Worm (Caenorhabditis elegans): ENCODE results near the gene ubxn-5.

ubxn-5 gene

ce11 chrII:10221627-10222026, 12.7 kb downstream of the ubxn-5 start:
- TF ChIP-seq ceh-31 (tag; optimal IDR thresholded peaks at IDR 0.05) (no peak), elt-2 (tag; optimal IDR thresholded peaks at IDR 0.05) (no peak), hlh-30 (tag; optimal IDR thresholded peaks at IDR 0.05; ENCODE audit: insufficient read depth) (no peak), fkh-6 (tag; optimal IDR thresholded peaks at IDR 0.05) (no peak), ceh-34 (tag; optimal IDR thresholded peaks at IDR 0.05) (no peak), Y22D7AL.16 (tag; optimal IDR thresholded peaks at IDR 0.05) (no peak), sox-4 (tag; optimal IDR thresholded peaks at IDR 0.05) (no peak), dmd-4 (tag; optimal IDR thresholded peaks at IDR 0.05; ENCODE audit: borderline replicate concordance) (no peak), che-1 (tag; optimal IDR thresholded peaks at IDR 0.05) (no peak), ceh-18 (tag; optimal IDR thresholded peaks at IDR 0.05) (no peak), ets-4 (tag; optimal IDR thresholded peaks at IDR 0.05) (no peak), tbx-2 (tag; optimal IDR thresholded peaks at IDR 0.05) (no peak), hlh-15 (tag; optimal IDR thresholded peaks at IDR 0.05) (no peak), madf-2 (tag; optimal IDR thresholded peaks at IDR 0.05) (no peak)

ce11 chrII:10220631-10221030, 13.7 kb downstream of the ubxn-5 start:
- TF ChIP-seq pha-4 (tag; optimal IDR thresholded peaks at IDR 0.05) = no peak
- TF ChIP-seq hlh-30 (tag; optimal IDR thresholded peaks at IDR 0.05; ENCODE audit: insufficient read depth) = no peak
- no peak for TF ChIP-seq rnt-1 (tag; optimal IDR thresholded peaks at IDR 0.05)
- no peak for TF ChIP-seq nfya-1 (tag; optimal IDR thresholded peaks at IDR 0.05)
- TF ChIP-seq hlh-13 (GFP tag; optimal IDR thresholded peaks at IDR 0.05) = no peak
- TF ChIP-seq lin-11 (tag; optimal IDR thresholded peaks at IDR 0.05) = no peak
- no peak for TF ChIP-seq ceh-14 (tag; optimal IDR thresholded peaks at IDR 0.05)
- TF ChIP-seq K02D7.2 (tag; optimal IDR thresholded peaks at IDR 0.05) = no peak
- TF ChIP-seq ceh-45 (GFP tag; IDR thresholded peaks at IDR 0.05) = no peak
- no peak for TF ChIP-seq pha-2 (tag; optimal IDR thresholded peaks at IDR 0.05)
- no peak for TF ChIP-seq F13H6.1 (tag; optimal IDR thresholded peaks at IDR 0.05)
- TF ChIP-seq unc-55 (GFP tag; optimal IDR thresholded peaks at IDR 0.05) = no peak
- no peak for TF ChIP-seq K09A11.1 (tag; optimal IDR thresholded peaks at IDR 0.05; ENCODE audit: insufficient read depth)
- no peak for TF ChIP-seq ceh-6 (GFP tag; optimal IDR thresholded peaks at IDR 0.05)
- no peak for TF ChIP-seq eyg-1 (tag; optimal IDR thresholded peaks at IDR 0.05)
- TF ChIP-seq nhr-11 (tag; optimal IDR thresholded peaks at IDR 0.05) = no peak
- TF ChIP-seq ceh-22 (tag; optimal IDR thresholded peaks at IDR 0.05) = no peak
- TF ChIP-seq C38D4.7 (GFP tag; optimal IDR thresholded peaks at IDR 0.05) = no peak

- no peak for TF ChIP-seq ceh-22 (tag; optimal IDR thresholded peaks at IDR 0.05)
- no peak for TF ChIP-seq unc-3 (GFP tag; conservative IDR thresholded peaks at IDR 0.05)
- TF ChIP-seq unc-3 (tag; optimal IDR thresholded peaks at IDR 0.05) = no peak
- no peak for TF ChIP-seq sox-2 (GFP tag; IDR thresholded peaks at IDR 0.05)
- no peak for TF ChIP-seq ztf-16 (tag; optimal IDR thresholded peaks at IDR 0.05)
- TF ChIP-seq T23F11.4 (GFP tag; optimal IDR thresholded peaks at IDR 0.05) = no peak
- TF ChIP-seq ceh-30 (tag; optimal IDR thresholded peaks at IDR 0.05) = no peak
- TF ChIP-seq lin-11 (tag; optimal IDR thresholded peaks at IDR 0.05) = no peak
- no peak for TF ChIP-seq madf-2 (tag; optimal IDR thresholded peaks at IDR 0.05)
- TF ChIP-seq ceh-14 (tag; optimal IDR thresholded peaks at IDR 0.05) = no peak
- no peak for TF ChIP-seq odd-2 (tag; optimal IDR thresholded peaks at IDR 0.05)
- TF ChIP-seq ceh-45 (GFP tag; IDR thresholded peaks at IDR 0.05) = no peak
- TF ChIP-seq hlh-6 (tag; optimal IDR thresholded peaks at IDR 0.05) = no peak
- no peak for TF ChIP-seq K09A11.1 (tag; optimal IDR thresholded peaks at IDR 0.05; ENCODE audit: insufficient read depth)
Measured at ce11 chrII:10218171-10218570, 16.1 kb downstream of the ubxn-5 start, which contains the start of gene ref-1. Gene ref-1, plus strand, starts transcription at chrII:10218471.
